Fruit fly (Drosophila melanogaster): ENCODE data around the gene Ca-alpha1T.

DNA sequence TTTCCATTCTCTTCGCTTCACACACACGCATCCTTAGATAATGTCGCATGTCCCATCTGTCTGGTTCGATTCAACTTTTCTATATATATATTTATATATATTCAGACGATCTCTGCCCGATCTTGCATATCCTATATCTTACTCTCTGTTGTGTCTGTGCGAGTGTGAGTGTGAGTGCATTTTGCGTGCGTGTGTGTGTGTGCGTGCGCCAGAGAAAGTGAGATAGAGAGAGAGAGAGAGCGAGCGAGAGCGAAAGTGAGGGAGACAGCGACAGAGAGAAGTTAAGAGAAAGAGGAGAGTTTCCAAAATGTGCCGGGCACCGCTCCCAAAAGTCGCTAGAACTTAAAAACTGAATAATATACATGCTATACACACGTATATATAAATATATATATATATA, 39.5 kb upstream of the Ca-alpha1T start:
- no peak for TF ChIP-seq cic (GFP tag; optimal IDR thresholded peaks at IDR 0.05)
- no peak for TF ChIP-seq bab1 (GFP tag; optimal IDR thresholded peaks at IDR 0.05)

Measured in whole organism, adult.